Worm (Caenorhabditis elegans) whole organism, young adult: ENCODE measurements around the gene str-254.

ENCODE experiments used
- B0035.1 ChIP-seq: sonication (generic microtip); optimal IDR thresholded peaks from 2 replicates; lab custom pipeline; 2016; ENCODE audit warnings: missing genetic modification characterization, mild to moderate bottlenecking, missing compliant biosample characterization, missing genotype, missing genetic modification reagents
- B0261.1 ChIP-seq: sonication (generic microtip); optimal IDR thresholded peaks from 2 replicates; lab custom pipeline; 2016; ENCODE audit warnings: mild to moderate bottlenecking, missing genetic modification characterization, moderate library complexity, missing compliant biosample characterization
- F22D6.2 ChIP-seq: sonication (generic microtip); optimal IDR thresholded peaks from 2 replicates; lab custom pipeline; 2016; ENCODE audit warnings: mild to moderate bottlenecking, missing genetic modification characterization, missing compliant biosample characterization
- F33H1.4 ChIP-seq: fragments of 200-800 bp; sonication (Bioruptor generic); IDR thresholded peaks from 2 replicates; pipeline ENCODE4 v1.3.6; 2022; ENCODE audit warnings: missing genetic modification reagents, missing genetic modification characterization, missing compliant biosample characterization
- F37B4.10 ChIP-seq: fragments of 200-800 bp; sonication (Bioruptor generic); IDR thresholded peaks from 2 replicates; pipeline ENCODE4 v1.3.6; 2022; ENCODE audit warnings: missing genetic modification characterization, missing compliant biosample characterization
- K11D2.4 ChIP-seq: fragments of 200-800 bp; sonication (Bioruptor generic); IDR thresholded peaks from 2 replicates; pipeline ENCODE4 v1.3.6; 2022; ENCODE audit warnings: missing genetic modification reagents, missing genetic modification characterization, missing compliant biosample characterization
- K12H6.12 ChIP-seq: fragments of 200-800 bp; sonication (Bioruptor generic); optimal IDR thresholded peaks from 2 replicates; lab custom pipeline; 2018; ENCODE audit warnings: mild to moderate bottlenecking, missing genetic modification characterization, missing compliant biosample characterization
- T07F8.4 ChIP-seq: sonication (generic microtip); optimal IDR thresholded peaks from 2 replicates; lab custom pipeline; 2016; ENCODE audit warnings: mild to moderate bottlenecking, missing genetic modification characterization, moderate library complexity, missing compliant biosample characterization
- Y79H2A.3 ChIP-seq: fragments of 200-800 bp; sonication (Bioruptor generic); conservative IDR thresholded peaks from 2 replicates; pipeline ENCODE4 v1.3.6; 2022; ENCODE audit warnings: missing genetic modification reagents, missing genetic modification characterization, missing compliant biosample characterization
- athp-1 ChIP-seq: sonication (generic microtip); optimal IDR thresholded peaks from 2 replicates; lab custom pipeline; 2017; ENCODE audit warnings: mild to moderate bottlenecking, missing genetic modification characterization, missing compliant biosample characterization
- attf-6 ChIP-seq: fragments of 200-800 bp; sonication (Bioruptor generic); IDR thresholded peaks from 2 replicates; pipeline ENCODE4 v1.3.6; 2022; ENCODE audit warnings: missing genetic modification reagents, missing genetic modification characterization, missing compliant biosample characterization
- ccch-3 ChIP-seq: fragments of 200-800 bp; sonication (Bioruptor generic); optimal IDR thresholded peaks from 2 replicates; lab custom pipeline; 2018; ENCODE audit warnings: mild to moderate bottlenecking, missing genetic modification characterization, missing compliant biosample characterization
- cebp-1 ChIP-seq, 2 experiments: fragments of 200-800 bp in 1 of 2; sonication (Bioruptor generic) in 1 of 2; sonication (generic microtip) in 1 of 2; IDR thresholded peaks in 1 of 2; optimal IDR thresholded peaks in 1 of 2; 2 replicates each; pipeline versions ENCODE4 v1.3.6 to Lab custom; 2017 to 2022; ENCODE audit warnings: missing compliant biosample characterization in 2 of 2, missing genetic modification characterization in 2 of 2, mild to moderate bottlenecking in 1 of 2, missing genetic modification reagents in 1 of 2, moderate library complexity in 1 of 2
- ceh-27 ChIP-seq: fragments of 200-800 bp; sonication (Bioruptor generic); optimal IDR thresholded peaks from 2 replicates; lab custom pipeline; 2018; ENCODE audit warnings: mild to moderate bottlenecking, missing genetic modification characterization, moderate library complexity, missing compliant biosample characterization
- ceh-58 ChIP-seq: fragments of 200-800 bp; sonication (Bioruptor generic); IDR thresholded peaks from 2 replicates; pipeline ENCODE4 v1.3.6; 2022; ENCODE audit warnings: missing genetic modification characterization, missing compliant biosample characterization
- ceh-91 ChIP-seq: fragments of 200-800 bp; sonication (Bioruptor generic); IDR thresholded peaks from 2 replicates; pipeline ENCODE4 v1.3.6; 2022; ENCODE audit warnings: missing genetic modification reagents, missing genetic modification characterization, missing compliant biosample characterization
- dpff-1 ChIP-seq: sonication (generic microtip); optimal IDR thresholded peaks from 2 replicates; lab custom pipeline; 2017; ENCODE audit warnings: mild to moderate bottlenecking, missing genetic modification characterization, missing compliant biosample characterization
- dpl-1 ChIP-seq: fragments of 150-350 bp; optimal IDR thresholded peaks from 2 replicates; lab custom pipeline; 2014; ENCODE audit warnings: missing biosample characterization, missing genetic modification reagents, missing genetic modification characterization
- efl-1 ChIP-seq: fragments of 150-350 bp; optimal IDR thresholded peaks from 2 replicates; lab custom pipeline; 2014; ENCODE audit warnings: missing biosample characterization, missing genetic modification reagents, missing genetic modification characterization
- egl-18 ChIP-seq: fragments of 200-800 bp; sonication (Bioruptor generic); IDR thresholded peaks from 2 replicates; pipeline ENCODE4 v1.3.6; 2022; ENCODE audit warnings: missing genetic modification reagents, missing genetic modification characterization, missing compliant biosample characterization
- ekl-4 ChIP-seq: fragments of 200-800 bp; sonication (Bioruptor generic); IDR thresholded peaks from 2 replicates; pipeline ENCODE4 v1.3.6; 2022; ENCODE audit warnings: missing genetic modification reagents, missing genetic modification characterization, missing compliant biosample characterization
- hlh-12 ChIP-seq: sonication (generic microtip); optimal IDR thresholded peaks from 2 replicates; lab custom pipeline; 2016; ENCODE audit warnings: missing genetic modification characterization, missing compliant biosample characterization
- hmg-20 ChIP-seq: fragments of 200-800 bp; sonication (Bioruptor generic); IDR thresholded peaks from 2 replicates; pipeline ENCODE4 v1.3.6; 2022; ENCODE audit warnings: missing genetic modification reagents, missing genetic modification characterization, missing compliant biosample characterization
- let-607 ChIP-seq, 2 experiments: fragments of 200-800 bp in 1 of 2; sonication (Bioruptor generic) in 1 of 2; sonication (generic microtip) in 1 of 2; optimal IDR thresholded peaks; 2 replicates each; lab custom pipeline; 2016 to 2018; ENCODE audit warnings: mild to moderate bottlenecking in 2 of 2, missing compliant biosample characterization in 2 of 2, missing genetic modification characterization in 2 of 2, moderate library complexity in 2 of 2, missing genotype in 1 of 2
- lin-26 ChIP-seq: fragments of 200-800 bp; sonication (Bioruptor generic); IDR thresholded peaks from 2 replicates; pipeline ENCODE4 v1.3.6; 2022; ENCODE audit warnings: missing genetic modification reagents, missing genetic modification characterization, missing compliant biosample characterization
- lin-40 ChIP-seq: sonication (generic microtip); optimal IDR thresholded peaks from 2 replicates; lab custom pipeline; 2016; ENCODE audit warnings: missing genetic modification characterization, mild to moderate bottlenecking, missing compliant biosample characterization, missing genotype, missing genetic modification reagents
- lin-54 ChIP-seq: fragments of 200-800 bp; sonication (Bioruptor generic); optimal IDR thresholded peaks from 2 replicates; lab custom pipeline; 2018; ENCODE audit warnings: mild to moderate bottlenecking, missing genetic modification characterization, missing compliant biosample characterization
- lir-1 ChIP-seq: fragments of 200-800 bp; sonication (Bioruptor generic); conservative IDR thresholded peaks from 2 replicates; pipeline ENCODE4 v1.3.6; 2022; ENCODE audit warnings: missing genetic modification reagents, missing genetic modification characterization, missing compliant biosample characterization
- mes-4 ChIP-seq: sonication (generic microtip); optimal IDR thresholded peaks from 2 replicates; lab custom pipeline; 2016; ENCODE audit warnings: missing genotype, missing genetic modification characterization, missing compliant biosample characterization
- nhr-27 ChIP-seq: fragments of 200-800 bp; sonication (Bioruptor generic); optimal IDR thresholded peaks from 2 replicates; lab custom pipeline; 2018; ENCODE audit warnings: mild to moderate bottlenecking, missing genetic modification characterization, moderate library complexity, missing compliant biosample characterization
- nhr-80 ChIP-seq: sonication (generic microtip); optimal IDR thresholded peaks from 2 replicates; lab custom pipeline; 2016; ENCODE audit warnings: missing genetic modification characterization, missing compliant biosample characterization
- nhr-90 ChIP-seq: sonication (generic microtip); optimal IDR thresholded peaks from 2 replicates; lab custom pipeline; 2016; ENCODE audit warnings: missing genotype, mild to moderate bottlenecking, missing genetic modification characterization, missing compliant biosample characterization
- pbrm-1 ChIP-seq: fragments of 200-800 bp; sonication (Bioruptor generic); IDR thresholded peaks from 2 replicates; pipeline ENCODE4 v1.3.6; 2022; ENCODE audit warnings: missing genetic modification reagents, missing genetic modification characterization, missing compliant biosample characterization
- pha-4 ChIP-seq: fragments of 150-350 bp; sonication (generic microtip); optimal IDR thresholded peaks from 2 replicates; lab custom pipeline; 2014; ENCODE audit warnings: missing biosample characterization, missing genetic modification reagents, missing genetic modification characterization
- rcor-1 ChIP-seq: fragments of 200-800 bp; sonication (Bioruptor generic); IDR thresholded peaks from 2 replicates; pipeline ENCODE4 v1.3.6; 2022; ENCODE audit warnings: missing genetic modification reagents, missing genetic modification characterization, missing compliant biosample characterization
- rec-8 ChIP-seq, 2 experiments: sonication (generic microtip); optimal IDR thresholded peaks; 2 replicates each; lab custom pipeline; 2016; ENCODE audit warnings: mild to moderate bottlenecking in 2 of 2, missing genetic modification characterization in 2 of 2, missing genetic modification reagents in 2 of 2, missing genotype in 2 of 2, missing biosample characterization in 1 of 2, missing compliant biosample characterization in 1 of 2, moderate library complexity in 1 of 2
- snpc-1.1 ChIP-seq: sonication (generic microtip); optimal IDR thresholded peaks from 2 replicates; lab custom pipeline; 2017; ENCODE audit warnings: missing genetic modification characterization, mild to moderate bottlenecking, missing compliant biosample characterization, antibody characterized with exemption, moderate library complexity, missing genotype, missing genetic modification reagents; ENCODE audit not compliant: insufficient read depth
- snpc-1.3 ChIP-seq: sonication (generic microtip); optimal IDR thresholded peaks from 2 replicates; lab custom pipeline; 2017; ENCODE audit warnings: missing genetic modification characterization, mild to moderate bottlenecking, missing compliant biosample characterization, antibody characterized with exemption, moderate library complexity, missing genotype, missing genetic modification reagents; ENCODE audit not compliant: insufficient read depth
- somi-1 ChIP-seq: fragments of 200-800 bp; sonication (Bioruptor generic); optimal IDR thresholded peaks from 2 replicates; lab custom pipeline; 2018; ENCODE audit warnings: mild to moderate bottlenecking, missing genetic modification characterization, missing compliant biosample characterization
- unc-130 ChIP-seq: sonication (generic microtip); optimal IDR thresholded peaks from 2 replicates; lab custom pipeline; 2016; ENCODE audit warnings: missing genetic modification reagents, missing genetic modification characterization, missing compliant biosample characterization
- unc-62 ChIP-seq: fragments of 150-350 bp; optimal IDR thresholded peaks from 2 replicates; lab custom pipeline; 2014; ENCODE audit warnings: missing biosample characterization, missing genetic modification reagents, missing genetic modification characterization

str-254 gene

ce11 chrV:16148805-16149204 is 4.5 kb downstream of the str-254 start, which contains the start of gene F10A3.4:
Gene F10A3.4, plus strand, starts transcription at chrV:16149105.
- TF ChIP-seq cebp-1 (GFP tag; IDR thresholded peaks at IDR 0.05; lab: Robert Waterston, UW) = no peak
- no peak for TF ChIP-seq cebp-1 (tag; optimal IDR thresholded peaks at IDR 0.05; lab: Kevin White, UChicago)
- no peak for TF ChIP-seq unc-130 (GFP tag; lab: Kevin White, UChicago)
- TF ChIP-seq unc-62 (GFP tag; lab: Kevin White, UChicago) = no peak
- TF ChIP-seq dpff-1 (tag; lab: Kevin White, UChicago) = no peak
- no peak for TF ChIP-seq ceh-27 (GFP tag; lab: Kevin White, UChicago)
- no peak for TF ChIP-seq lir-1 (GFP tag; lab: Robert Waterston, UW)
- no peak for TF ChIP-seq pha-4 (tag; lab: Kevin White, UChicago)
- no peak for TF ChIP-seq T07F8.4
- no peak for TF ChIP-seq efl-1 (GFP tag; lab: Kevin White, UChicago)
- TF ChIP-seq ccch-3 (GFP tag; lab: Kevin White, UChicago) = no peak
- TF ChIP-seq pbrm-1 (GFP tag; lab: Robert Waterston, UW) = no peak

ce11 chrV:16145009-16145408 is 8.3 kb downstream of the str-254 start:
- no peak for TF ChIP-seq unc-130 (GFP tag; lab: Kevin White, UChicago)
- TF ChIP-seq lin-26 (GFP tag; lab: Robert Waterston, UW) = no peak
- no peak for TF ChIP-seq hmg-20 (GFP tag; lab: Robert Waterston, UW)
- no peak for TF ChIP-seq nhr-90 (tag; lab: Kevin White, UChicago)
- no peak for TF ChIP-seq K11D2.4
- TF ChIP-seq lin-54 (GFP tag; lab: Kevin White, UChicago) = no peak
- TF ChIP-seq Y79H2A.3 (GFP tag; lab: Robert Waterston, UW) = no peak
- TF ChIP-seq B0261.1 (tag; lab: Kevin White, UChicago) = no peak
- TF ChIP-seq, all 124 proteins: peak for 0

DNA sequence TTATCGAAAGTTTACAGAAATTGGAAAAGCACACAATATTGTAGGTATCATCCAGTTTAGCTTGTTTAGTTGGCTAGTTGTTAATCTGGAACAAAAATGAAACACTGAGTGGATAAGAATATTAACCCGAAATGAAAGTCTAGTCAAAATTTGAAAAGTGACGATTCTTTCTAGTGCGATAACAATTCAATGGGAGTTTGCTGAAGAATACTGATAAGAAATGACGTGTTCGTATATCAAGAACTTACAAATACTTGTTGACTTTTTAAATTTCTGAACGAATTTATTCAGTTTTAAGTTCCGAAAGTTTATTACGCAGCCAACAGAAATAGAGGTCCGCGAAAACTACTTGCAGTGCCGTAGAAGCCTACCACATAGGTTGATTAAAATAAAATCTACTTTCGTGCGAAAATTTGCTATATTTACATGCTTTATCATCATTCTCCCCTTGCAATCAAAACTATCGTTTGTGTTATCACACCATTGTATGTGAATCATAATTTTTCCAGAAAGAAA is 10.2 kb downstream of the str-254 start, which contains the start of gene fbxa-88:
Gene fbxa-88, minus strand, starts transcription at position 51 of the 516 bp plus-strand sequence.
- TF ChIP-seq lin-40 (tag; lab: Kevin White, UChicago) (no peak), nhr-80 (tag; lab: Kevin White, UChicago) (peak; percentile 61)

DNA sequence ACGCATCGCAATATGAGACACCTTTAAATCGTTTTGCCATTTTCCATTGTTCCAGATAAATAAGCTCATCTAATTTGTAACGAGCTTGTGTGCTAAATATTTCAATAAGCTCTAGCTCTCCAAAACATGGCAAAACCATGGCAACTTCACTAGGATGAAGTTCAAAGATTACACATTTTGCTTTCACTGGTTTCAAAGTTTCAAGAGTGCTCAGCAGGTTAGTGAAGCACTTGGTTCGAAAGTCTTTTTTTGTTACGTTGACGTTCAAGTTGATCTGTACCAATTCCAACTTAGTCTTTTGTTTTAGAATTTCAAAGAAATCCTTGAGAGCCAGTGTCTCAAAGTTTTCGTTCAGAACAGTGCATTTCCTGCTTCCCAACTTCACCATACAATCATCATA is 10.9 kb downstream of the str-254 start, which contains the start of gene fbxa-18:
Gene fbxa-18, plus strand, starts transcription at position 301 of the 400 bp plus-strand sequence.
- TF ChIP-seq egl-18 (no peak), athp-1 (tag; lab: Kevin White, UChicago) (no peak), hlh-12 (tag; lab: Kevin White, UChicago) (no peak), snpc-1.1 (no peak), F22D6.2 (tag; lab: Kevin White, UChicago) (no peak), pbrm-1 (GFP tag; lab: Robert Waterston, UW) (no peak), ceh-91 (GFP tag; lab: Robert Waterston, UW) (no peak), lin-26 (GFP tag; lab: Robert Waterston, UW) (no peak), ekl-4 (GFP tag; lab: Robert Waterston, UW) (no peak), ceh-58 (GFP tag; lab: Robert Waterston, UW) (no peak), F33H1.4 (no peak), pha-4 (tag; lab: Kevin White, UChicago) (no peak)

ce11 chrV:16141071-16141470 is 12.2 kb downstream of the str-254 start, which contains the start of gene clc-32:
Gene clc-32, minus strand, starts transcription at chrV:16141171.
- TF ChIP-seq attf-6 (GFP tag; lab: Robert Waterston, UW) (no peak), hlh-12 (tag; lab: Kevin White, UChicago) (no peak), K12H6.12 (no peak), F37B4.10 (no peak), B0035.1 (tag; lab: Kevin White, UChicago) (no peak), nhr-27 (tag; lab: Kevin White, UChicago) (no peak), rcor-1 (GFP tag; lab: Robert Waterston, UW) (no peak), somi-1 (no peak), rec-8 (tag; optimal IDR thresholded peaks at IDR 0.05; lab: Kevin White, UChicago) (no peak), snpc-1.3 (tag; lab: Kevin White, UChicago) (no peak), let-607 (tag; optimal IDR thresholded peaks at IDR 0.05; lab: Kevin White, UChicago) (no peak), mes-4 (no peak), dpl-1 (no peak)
